Fruit fly (Drosophila melanogaster) whole organism, prepupa: ENCODE results near the gene CG32576.

Source experiments
- Blimp-1 ChIP-seq: fragments of 200-800 bp; sonication (Bioruptor generic); optimal IDR thresholded peaks from 3 replicates; lab custom pipeline; 2017; ENCODE audit warnings: missing biosample characterization, missing genetic modification characterization, mild to moderate bottlenecking, moderate library complexity, missing genetic modification reagents
- CG10631 ChIP-seq: fragments of 200-800 bp; sonication (Bioruptor generic); optimal IDR thresholded peaks from 2 replicates; lab custom pipeline; 2016; ENCODE audit warnings: missing biosample characterization, missing genetic modification characterization
- CG10669 ChIP-seq: fragments of 200-800 bp; sonication (Bioruptor generic); optimal IDR thresholded peaks from 3 replicates; lab custom pipeline; 2018; ENCODE audit warnings: missing biosample characterization, mild to moderate bottlenecking, missing genetic modification characterization, moderate library complexity
- CG11294 ChIP-seq: fragments of 200-800 bp; sonication (Bioruptor generic); IDR thresholded peaks from 2 replicates; pipeline ENCODE4 v1.3.6; 2022; ENCODE audit warnings: missing biosample characterization, missing genetic modification characterization
- CG11762 ChIP-seq: fragments of 200-800 bp; sonication (Bioruptor generic); optimal IDR thresholded peaks from 3 replicates; lab custom pipeline; 2016; ENCODE audit warnings: missing biosample characterization, missing genetic modification characterization; ENCODE audit not compliant: insufficient read depth
- CG11902 ChIP-seq: fragments of 200-800 bp; sonication (Bioruptor generic); optimal IDR thresholded peaks from 3 replicates; lab custom pipeline; 2016; ENCODE audit warnings: missing biosample characterization, missing genetic modification characterization
- CG15336 ChIP-seq: fragments of 200-800 bp; sonication (Bioruptor generic); IDR thresholded peaks from 2 replicates; pipeline ENCODE4 v1.3.6; 2022; ENCODE audit warnings: missing biosample characterization, missing genetic modification characterization
- CG16779 ChIP-seq: fragments of 200-800 bp; sonication (Bioruptor generic); optimal IDR thresholded peaks from 3 replicates; lab custom pipeline; 2017; ENCODE audit warnings: missing biosample characterization, mild to moderate bottlenecking, missing genetic modification characterization
- CG3032 ChIP-seq: fragments of 200-800 bp; optimal IDR thresholded peaks from 2 replicates; lab custom pipeline; 2019; ENCODE audit warnings: missing biosample characterization, mild to moderate bottlenecking, missing genetic modification characterization, moderate library complexity
- CG31627 ChIP-seq: fragments of 200-800 bp; sonication (Bioruptor generic); optimal IDR thresholded peaks from 3 replicates; lab custom pipeline; 2016; ENCODE audit warnings: missing biosample characterization, missing genetic modification characterization
- CG32006 ChIP-seq: fragments of 200-800 bp; sonication (Bioruptor generic); optimal IDR thresholded peaks from 3 replicates; lab custom pipeline; 2017; ENCODE audit warnings: missing biosample characterization, mild to moderate bottlenecking, missing genetic modification characterization
- CG34406 ChIP-seq: fragments of 200-800 bp; sonication (Bioruptor generic); optimal IDR thresholded peaks from 3 replicates; lab custom pipeline; 2016; ENCODE audit warnings: missing biosample characterization, missing genetic modification characterization
- CG3919 ChIP-seq: fragments of 200-800 bp; sonication (Bioruptor generic); optimal IDR thresholded peaks from 3 replicates; lab custom pipeline; 2016; ENCODE audit warnings: missing biosample characterization, missing genetic modification characterization
- CG6163 ChIP-seq: fragments of 200-800 bp; sonication (Bioruptor generic); IDR thresholded peaks from 3 replicates; pipeline ENCODE4 v1.3.6; 2022; ENCODE audit warnings: missing biosample characterization, missing genetic modification characterization
- CG6276 ChIP-seq: fragments of 200-800 bp; sonication (Bioruptor generic); optimal IDR thresholded peaks from 2 replicates; lab custom pipeline; 2017; ENCODE audit warnings: missing biosample characterization, mild to moderate bottlenecking, missing genetic modification characterization
- CG6792 ChIP-seq: fragments of 200-800 bp; sonication (Bioruptor generic); optimal IDR thresholded peaks from 3 replicates; lab custom pipeline; 2016; ENCODE audit warnings: missing biosample characterization, missing genetic modification characterization
- CG6854 ChIP-seq: fragments of 200-800 bp; sonication (Bioruptor generic); optimal IDR thresholded peaks from 2 replicates; lab custom pipeline; 2017; ENCODE audit warnings: missing biosample characterization, mild to moderate bottlenecking, missing genetic modification characterization
- CG8119 ChIP-seq: fragments of 200-800 bp; sonication (Bioruptor generic); IDR thresholded peaks from 3 replicates; pipeline ENCODE4 v1.3.6; 2022; ENCODE audit warnings: missing biosample characterization, missing genetic modification characterization
- CG8632 ChIP-seq: fragments of 200-800 bp; sonication (Bioruptor generic); optimal IDR thresholded peaks from 3 replicates; lab custom pipeline; 2016; ENCODE audit warnings: missing biosample characterization, missing genetic modification characterization
- CG9139 ChIP-seq: fragments of 200-800 bp; sonication (Bioruptor generic); optimal IDR thresholded peaks from 3 replicates; lab custom pipeline; 2017; ENCODE audit warnings: missing biosample characterization, mild to moderate bottlenecking, missing genetic modification characterization
- Eip75B ChIP-seq: fragments of 200-800 bp; sonication (Bioruptor generic); optimal IDR thresholded peaks from 3 replicates; lab custom pipeline; 2016; ENCODE audit warnings: missing biosample characterization, missing genetic modification characterization
- Eip78C ChIP-seq: fragments of 200-800 bp; sonication (Bioruptor generic); peaks from one replicate; lab custom pipeline; 2016; ENCODE audit warnings: missing biosample characterization, missing genetic modification characterization
- Eip93F ChIP-seq: fragments of 200-800 bp; sonication (Bioruptor generic); optimal IDR thresholded peaks from 2 replicates; lab custom pipeline; 2016; ENCODE audit warnings: missing biosample characterization, mild to moderate bottlenecking, missing genetic modification characterization
- Ets21C ChIP-seq: fragments of 200-800 bp; sonication (Bioruptor generic); optimal IDR thresholded peaks from 3 replicates; lab custom pipeline; 2016; ENCODE audit warnings: missing biosample characterization, missing genetic modification characterization
- Gug ChIP-seq: fragments of 200-800 bp; sonication (Bioruptor generic); IDR thresholded peaks from 2 replicates; pipeline ENCODE4 v1.3.6; 2022; ENCODE audit warnings: missing biosample characterization, missing genetic modification characterization
- Hr38 ChIP-seq: sonication (Bioruptor generic); optimal IDR thresholded peaks from 2 replicates; lab custom pipeline; 2016; ENCODE audit warnings: missing biosample characterization, missing genetic modification characterization
- Hr39 ChIP-seq: fragments of 200-800 bp; sonication (Bioruptor generic); optimal IDR thresholded peaks from 2 replicates; lab custom pipeline; 2016; ENCODE audit warnings: missing biosample characterization, missing genetic modification characterization
- Hr4 ChIP-seq: fragments of 200-800 bp; sonication (Bioruptor generic); optimal IDR thresholded peaks from 3 replicates; lab custom pipeline; 2016; ENCODE audit warnings: missing biosample characterization, missing genetic modification characterization
- Met ChIP-seq: fragments of 200-800 bp; sonication (Bioruptor generic); optimal IDR thresholded peaks from 3 replicates; lab custom pipeline; 2016; ENCODE audit warnings: missing biosample characterization, missing genetic modification characterization
- Smox ChIP-seq: fragments of 200-800 bp; sonication (Bioruptor generic); optimal IDR thresholded peaks from 3 replicates; lab custom pipeline; 2016; ENCODE audit warnings: missing biosample characterization, missing genetic modification characterization
- Sox14 ChIP-seq: fragments of 200-800 bp; sonication (Bioruptor generic); optimal IDR thresholded peaks from 3 replicates; lab custom pipeline; 2016; ENCODE audit warnings: missing biosample characterization, missing genetic modification characterization
- Sox15 ChIP-seq: fragments of 200-800 bp; sonication (Bioruptor generic); optimal IDR thresholded peaks from 3 replicates; lab custom pipeline; 2016; ENCODE audit warnings: missing biosample characterization, missing genetic modification characterization
- achi ChIP-seq: fragments of 200-800 bp; sonication (Bioruptor generic); optimal IDR thresholded peaks from 3 replicates; lab custom pipeline; 2016; ENCODE audit warnings: missing biosample characterization, missing genetic modification characterization
- acj6 ChIP-seq: fragments of 200-800 bp; sonication (Bioruptor generic); optimal IDR thresholded peaks from 3 replicates; lab custom pipeline; 2016; ENCODE audit warnings: missing biosample characterization, missing genetic modification characterization
- cyc ChIP-seq: fragments of 200-800 bp; sonication (Bioruptor generic); optimal IDR thresholded peaks from 3 replicates; lab custom pipeline; 2016; ENCODE audit warnings: missing biosample characterization, missing genetic modification characterization
- dac ChIP-seq: fragments of 200-800 bp; sonication (Bioruptor generic); optimal IDR thresholded peaks from 2 replicates; lab custom pipeline; 2017; ENCODE audit warnings: missing biosample characterization, mild to moderate bottlenecking, missing genetic modification characterization
- eg ChIP-seq: fragments of 200-800 bp; sonication (Bioruptor generic); IDR thresholded peaks from 3 replicates; pipeline ENCODE4 v1.3.6; 2022; ENCODE audit warnings: missing biosample characterization, missing genetic modification characterization
- esn ChIP-seq: fragments of 200-800 bp; sonication (Bioruptor generic); optimal IDR thresholded peaks from 2 replicates; lab custom pipeline; 2016; ENCODE audit warnings: missing biosample characterization, mild to moderate bottlenecking, missing genetic modification characterization, moderate library complexity
- fd85E ChIP-seq: fragments of 200-800 bp; sonication (Bioruptor generic); optimal IDR thresholded peaks from 3 replicates; lab custom pipeline; 2016; ENCODE audit warnings: missing biosample characterization, missing genetic modification characterization
- fkh ChIP-seq: fragments of 200-800 bp; sonication (Bioruptor generic); optimal IDR thresholded peaks from 3 replicates; lab custom pipeline; 2017; ENCODE audit warnings: missing biosample characterization, mild to moderate bottlenecking, missing genetic modification characterization, moderate library complexity
- lz ChIP-seq: fragments of 200-800 bp; sonication (Bioruptor generic); optimal IDR thresholded peaks from 3 replicates; lab custom pipeline; 2016; ENCODE audit warnings: missing biosample characterization, missing genetic modification characterization
- net ChIP-seq: fragments of 200-800 bp; sonication (Bioruptor generic); optimal IDR thresholded peaks from 3 replicates; lab custom pipeline; 2016; ENCODE audit warnings: missing biosample characterization, missing genetic modification characterization
- pdm3 ChIP-seq: fragments of 200-800 bp; sonication (Bioruptor generic); optimal IDR thresholded peaks from 3 replicates; lab custom pipeline; 2016; ENCODE audit warnings: missing biosample characterization, missing genetic modification characterization
- spab ChIP-seq: fragments of 200-800 bp; sonication (Bioruptor generic); optimal IDR thresholded peaks from 2 replicates; lab custom pipeline; 2017; ENCODE audit warnings: missing biosample characterization, mild to moderate bottlenecking, missing genetic modification characterization, missing genetic modification reagents
- ss ChIP-seq, 2 experiments: fragments of 200-800 bp; sonication (Bioruptor generic); optimal IDR thresholded peaks; 2 replicates in 1 of 2; 3 replicates in 1 of 2; lab custom pipeline; 2017 to 2018; ENCODE audit warnings: mild to moderate bottlenecking in 2 of 2, missing biosample characterization in 2 of 2, missing genetic modification characterization in 2 of 2, moderate library complexity in 1 of 2
- svp ChIP-seq: fragments of 200-800 bp; sonication (Bioruptor generic); peaks from one replicate; lab custom pipeline; 2016; ENCODE audit warnings: missing biosample characterization, missing genetic modification characterization
- topi ChIP-seq: fragments of 200-800 bp; sonication (Bioruptor generic); optimal IDR thresholded peaks from 3 replicates; lab custom pipeline; 2016; ENCODE audit warnings: missing biosample characterization, missing genetic modification characterization

The CG32576 gene

dm6 chrX:16279340-16279941 lies 8.9 kb downstream of the CG32576 start (continued):
- TF ChIP-seq CG3032 (peak; percentile 87), Hr39 (GFP tag; lab: Kevin White, UChicago) (peak; percentile 95), Sox14 (GFP tag; lab: Kevin White, UChicago) (peak; percentile 91), Eip93F (GFP tag; lab: Kevin White, UChicago) (peak; percentile 77), CG32006 (peak; percentile 89), lz (GFP tag; lab: Kevin White, UChicago) (peak; percentile 95), CG6792 (GFP tag; lab: Kevin White, UChicago) (peak; percentile 94), net (peak; percentile 86), Eip75B (GFP tag; lab: Kevin White, UChicago) (peak; percentile 93), fd85E (GFP tag; lab: Kevin White, UChicago) (peak; percentile 83), fkh (GFP tag; lab: Kevin White, UChicago) (peak; percentile 61), Met (peak; percentile 88), Eip78C (GFP tag; lab: Kevin White, UChicago) (peak; percentile 96), CG6276 (GFP tag; lab: Kevin White, UChicago) (peak; percentile 79), Ets21C (GFP tag; lab: Kevin White, UChicago) (peak; percentile 90), Gug (GFP tag; lab: Robert Waterston, UW) (peak; percentile 88), cyc (GFP tag; lab: Kevin White, UChicago) (peak; percentile 95), spab (GFP tag; lab: Kevin White, UChicago) (peak; percentile 70), CG11902 (GFP tag; lab: Kevin White, UChicago) (peak; percentile 99), CG8632 (GFP tag; lab: Kevin White, UChicago) (peak; percentile 88), CG6854 (GFP tag; lab: Kevin White, UChicago) (peak; percentile 77), pdm3 (GFP tag; lab: Kevin White, UChicago) (peak; percentile 92), CG8119 (GFP tag; lab: Robert Waterston, UW) (peak; percentile 75), Blimp-1 (GFP tag; lab: Kevin White, UChicago) (peak; percentile 56), CG11762 (GFP tag; lab: Kevin White, UChicago) (peak; percentile 83), CG31627 (peak; percentile 96)

DNA sequence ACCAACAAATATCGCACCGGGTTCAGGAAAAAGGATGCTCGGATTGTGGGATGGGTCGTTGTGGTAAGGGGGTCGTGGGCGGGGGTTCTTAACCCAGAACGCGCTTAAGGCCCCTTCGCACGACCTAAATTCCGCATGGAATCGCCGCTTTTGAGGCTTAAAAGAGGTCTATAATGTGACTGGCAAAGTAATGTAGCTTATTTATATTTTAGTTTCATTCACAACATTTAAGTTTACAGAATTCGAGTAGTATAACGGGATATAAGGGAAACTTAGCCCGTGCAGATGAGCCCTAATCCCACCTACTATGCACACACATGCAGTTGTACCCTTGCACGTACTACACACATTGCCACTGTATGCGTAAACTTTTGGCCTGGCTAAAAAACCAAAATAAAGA lies 9.6 kb downstream of the CG32576 start:
- TF ChIP-seq Sox15 (GFP tag; lab: Kevin White, UChicago): peak; percentile 69
- peak; percentile 85 for TF ChIP-seq achi (GFP tag; lab: Kevin White, UChicago)
- TF ChIP-seq CG3919: peak; percentile 85
- peak; percentile 78 for TF ChIP-seq dac (GFP tag; lab: Kevin White, UChicago)
- TF ChIP-seq pdm3 (GFP tag; lab: Kevin White, UChicago): peak; percentile 79
- peak; percentile 65 for TF ChIP-seq cyc (GFP tag; lab: Kevin White, UChicago)
- TF ChIP-seq CG6854 (GFP tag; lab: Kevin White, UChicago): peak; percentile 88
- peak; percentile 83 for TF ChIP-seq CG9139 (GFP tag; lab: Kevin White, UChicago)
- TF ChIP-seq CG11294: peak; percentile 70; the same call in 1 of the 2 replicates
- peak; percentile 87 for TF ChIP-seq topi (GFP tag; lab: Kevin White, UChicago)
- peak; percentile 78 for TF ChIP-seq Eip75B (GFP tag; lab: Kevin White, UChicago)
- peak; percentile 79 for TF ChIP-seq Smox (GFP tag; lab: Kevin White, UChicago)
- peak; percentile 87 for TF ChIP-seq Met
- TF ChIP-seq Blimp-1 (GFP tag; lab: Kevin White, UChicago): peak; percentile 70
- peak; percentile 90 for TF ChIP-seq Eip78C (GFP tag; lab: Kevin White, UChicago)
- TF ChIP-seq CG10669 (GFP tag; lab: Kevin White, UChicago): peak; percentile 88
- TF ChIP-seq Hr38 (GFP tag; lab: Kevin White, UChicago): no peak
- peak; percentile 83 for TF ChIP-seq CG6276 (GFP tag; lab: Kevin White, UChicago)
- TF ChIP-seq Eip93F (GFP tag; lab: Kevin White, UChicago): peak; percentile 73
- peak; percentile 78 for TF ChIP-seq lz (GFP tag; lab: Kevin White, UChicago)
- peak; percentile 93 for TF ChIP-seq CG6163 (GFP tag; lab: Robert Waterston, UW)
- TF ChIP-seq CG10631 (GFP tag; lab: Kevin White, UChicago): peak; percentile 75
- TF ChIP-seq CG16779 (tag; lab: Kevin White, UChicago): peak; percentile 82
- peak; percentile 49 for TF ChIP-seq Hr4 (GFP tag; lab: Kevin White, UChicago)
- peak; percentile 71 for TF ChIP-seq Ets21C (GFP tag; lab: Kevin White, UChicago)
- TF ChIP-seq CG3032: peak; percentile 87
- peak; percentile 75 for TF ChIP-seq CG11762 (GFP tag; lab: Kevin White, UChicago)
- peak; percentile 90 for TF ChIP-seq eg (GFP tag; lab: Robert Waterston, UW)
- TF ChIP-seq acj6 (GFP tag; lab: Kevin White, UChicago): peak; percentile 80
- peak; percentile 73 for TF ChIP-seq svp (GFP tag; lab: Kevin White, UChicago)
- TF ChIP-seq CG8119 (GFP tag; lab: Robert Waterston, UW): peak; percentile 90
- TF ChIP-seq esn: peak; percentile 79
- TF ChIP-seq ss (GFP tag; optimal IDR thresholded peaks at IDR 0.05; lab: Kevin White, UChicago): peak; percentile 90 to 91
- peak; percentile 79 for TF ChIP-seq net
- peak; percentile 94 for TF ChIP-seq CG15336 (GFP tag; lab: Robert Waterston, UW)
- TF ChIP-seq CG34406 (GFP tag; lab: Kevin White, UChicago): peak; percentile 86
